Fruit fly (Drosophila melanogaster) whole organism, embryonic: ENCODE measurements around the gene Nak.

ENCODE experiments used
- CG10147 ChIP-seq: fragments of 200-800 bp; sonication (Bioruptor generic); optimal IDR thresholded peaks from 2 replicates; lab custom pipeline; 2019; ENCODE audit warnings: missing biosample characterization, mild to moderate bottlenecking, missing genetic modification characterization, moderate library complexity
- CG10209 ChIP-seq: fragments of 200-800 bp; sonication (Bioruptor generic); optimal IDR thresholded peaks from 3 replicates; lab custom pipeline; 2017; ENCODE audit warnings: missing biosample characterization, mild to moderate bottlenecking, missing genetic modification characterization, missing genetic modification reagents
- CG10462 ChIP-seq: fragments of 200-800 bp; sonication (Bioruptor generic); optimal IDR thresholded peaks from 2 replicates; lab custom pipeline; 2016; ENCODE audit warnings: missing biosample characterization, missing genetic modification characterization
- CG11093 ChIP-seq: fragments of 200-800 bp; sonication (Bioruptor generic); IDR thresholded peaks from 3 replicates; pipeline ENCODE4 v1.3.6; 2022; ENCODE audit warnings: missing biosample characterization, missing genetic modification characterization
- CG11695 ChIP-seq: fragments of 200-800 bp; sonication (Bioruptor generic); IDR thresholded peaks from 3 replicates; pipeline ENCODE4 v1.3.6; 2022; ENCODE audit warnings: missing biosample characterization, missing genetic modification characterization
- CG11696 ChIP-seq: fragments of 200-800 bp; sonication (Bioruptor generic); IDR thresholded peaks from 2 replicates; pipeline ENCODE4 v1.3.6; 2022; ENCODE audit warnings: missing biosample characterization, missing genetic modification characterization
- CG13775 ChIP-seq: fragments of 200-800 bp; sonication (Bioruptor generic); optimal IDR thresholded peaks from 3 replicates; lab custom pipeline; 2017; ENCODE audit warnings: missing biosample characterization, mild to moderate bottlenecking, missing genetic modification characterization
- CG15601 ChIP-seq: fragments of 200-800 bp; sonication (Bioruptor generic); optimal IDR thresholded peaks from 3 replicates; lab custom pipeline; 2019; ENCODE audit warnings: missing biosample characterization, mild to moderate bottlenecking, missing genetic modification characterization, moderate library complexity
- CG16779 ChIP-seq: fragments of 200-800 bp; sonication (Bioruptor generic); IDR thresholded peaks from 2 replicates; pipeline ENCODE4 v1.3.6; 2022; ENCODE audit warnings: missing biosample characterization, missing genetic modification characterization
- CG17385 ChIP-seq: fragments of 200-800 bp; sonication (Bioruptor generic); optimal IDR thresholded peaks from 3 replicates; lab custom pipeline; 2018; ENCODE audit warnings: missing biosample characterization, mild to moderate bottlenecking, missing genetic modification characterization
- CG17568 ChIP-seq: fragments of 200-800 bp; sonication (Bioruptor generic); optimal IDR thresholded peaks from 2 replicates; lab custom pipeline; 2018; ENCODE audit warnings: missing biosample characterization, mild to moderate bottlenecking, missing genetic modification characterization, moderate library complexity
- CG2116 ChIP-seq: fragments of 200-800 bp; sonication (Bioruptor generic); optimal IDR thresholded peaks from 3 replicates; lab custom pipeline; 2018; ENCODE audit warnings: missing biosample characterization, mild to moderate bottlenecking, missing genetic modification characterization
- CG30020 ChIP-seq: fragments of 200-800 bp; optimal IDR thresholded peaks from 2 replicates; lab custom pipeline; 2019; ENCODE audit warnings: missing biosample characterization, mild to moderate bottlenecking, missing genetic modification characterization, moderate library complexity
- CG32772 ChIP-seq: fragments of 200-800 bp; sonication (Bioruptor generic); IDR thresholded peaks from 2 replicates; pipeline ENCODE4 v1.3.6; 2022; ENCODE audit warnings: missing biosample characterization, missing genetic modification characterization
- CG3281 ChIP-seq: fragments of 200-800 bp; sonication (Bioruptor generic); optimal IDR thresholded peaks from 3 replicates; lab custom pipeline; 2017; ENCODE audit warnings: missing biosample characterization, mild to moderate bottlenecking, missing genetic modification characterization
- CG33557 ChIP-seq: fragments of 200-800 bp; sonication (Bioruptor generic); optimal IDR thresholded peaks from 2 replicates; lab custom pipeline; 2019; ENCODE audit warnings: missing biosample characterization, mild to moderate bottlenecking, missing genetic modification characterization, moderate library complexity
- CG34376 ChIP-seq: fragments of 200-800 bp; sonication (Bioruptor generic); optimal IDR thresholded peaks from 2 replicates; lab custom pipeline; 2018; ENCODE audit warnings: missing biosample characterization, mild to moderate bottlenecking, missing genetic modification characterization
- CG3838 ChIP-seq: fragments of 200-800 bp; sonication (Bioruptor generic); optimal IDR thresholded peaks from 3 replicates; lab custom pipeline; 2016; ENCODE audit warnings: missing biosample characterization, missing genetic modification characterization
- CG3847 ChIP-seq: fragments of 200-800 bp; sonication (Bioruptor generic); IDR thresholded peaks from 2 replicates; pipeline ENCODE4 v1.3.6; 2022; ENCODE audit warnings: missing biosample characterization, missing genetic modification characterization
- CG43689 ChIP-seq: fragments of 200-800 bp; sonication (Bioruptor generic); IDR thresholded peaks from 2 replicates; pipeline ENCODE4 v1.3.6; 2022; ENCODE audit warnings: missing biosample characterization, missing genetic modification characterization
- CG6854 ChIP-seq: fragments of 200-800 bp; sonication (Bioruptor generic); optimal IDR thresholded peaks from 3 replicates; lab custom pipeline; 2017; ENCODE audit warnings: missing biosample characterization, mild to moderate bottlenecking, missing genetic modification characterization
- CG9727 ChIP-seq: fragments of 200-800 bp; sonication (Bioruptor generic); optimal IDR thresholded peaks from 3 replicates; lab custom pipeline; 2017; ENCODE audit warnings: missing biosample characterization, mild to moderate bottlenecking, missing genetic modification characterization
- Camta ChIP-seq: fragments of 200-800 bp; sonication (Bioruptor generic); optimal IDR thresholded peaks from 2 replicates; lab custom pipeline; 2016; ENCODE audit warnings: missing biosample characterization, missing genetic modification characterization
- Deaf1 ChIP-seq: fragments of 200-800 bp; optimal IDR thresholded peaks from 3 replicates; lab custom pipeline; 2019; ENCODE audit warnings: missing biosample characterization, mild to moderate bottlenecking, missing genetic modification characterization, moderate library complexity
- H15 ChIP-seq: fragments of 200-800 bp; sonication (Bioruptor generic); IDR thresholded peaks from 3 replicates; pipeline ENCODE4 v1.3.6; 2022; ENCODE audit warnings: missing biosample characterization, missing genetic modification characterization
- Hand ChIP-seq: fragments of 200-800 bp; sonication (Bioruptor generic); optimal IDR thresholded peaks from 2 replicates; lab custom pipeline; 2017; ENCODE audit warnings: mild to moderate bottlenecking, missing biosample characterization, missing genetic modification reagents, missing genetic modification characterization
- Hr51 ChIP-seq, 2 experiments: fragments of 200-800 bp; sonication (Bioruptor generic); optimal IDR thresholded peaks; 2 replicates in 1 of 2; 3 replicates in 1 of 2; lab custom pipeline; 2016 to 2018; ENCODE audit warnings: missing biosample characterization in 2 of 2, missing genetic modification characterization in 2 of 2, mild to moderate bottlenecking in 1 of 2, moderate library complexity in 1 of 2
- Mad ChIP-seq: fragments of 200-800 bp; sonication (Bioruptor generic); optimal IDR thresholded peaks from 2 replicates; lab custom pipeline; 2016; ENCODE audit warnings: missing biosample characterization, missing genetic modification characterization
- Meics ChIP-seq: fragments of 200-800 bp; sonication (Bioruptor generic); optimal IDR thresholded peaks from 2 replicates; lab custom pipeline; 2017; ENCODE audit warnings: missing biosample characterization, mild to moderate bottlenecking, missing genetic modification characterization
- Scr ChIP-seq: fragments of 200-800 bp; sonication (Bioruptor generic); IDR thresholded peaks from 2 replicates; pipeline ENCODE4 v1.3.6; 2022; ENCODE audit warnings: missing biosample characterization, missing genetic modification characterization; ENCODE audit not compliant: partially characterized antibody
- Six4 ChIP-seq: fragments of 200-800 bp; sonication (Bioruptor generic); optimal IDR thresholded peaks from 2 replicates; lab custom pipeline; 2016; ENCODE audit warnings: missing biosample characterization, missing genetic modification characterization
- Spps ChIP-seq: fragments of 200-800 bp; sonication (Bioruptor generic); optimal IDR thresholded peaks from 2 replicates; lab custom pipeline; 2018; ENCODE audit warnings: missing biosample characterization, mild to moderate bottlenecking, missing genetic modification characterization
- cas ChIP-seq: fragments of 200-800 bp; sonication (Bioruptor generic); IDR thresholded peaks from 2 replicates; pipeline ENCODE4 v1.3.6; 2022; ENCODE audit warnings: missing biosample characterization, missing genetic modification characterization
- chn ChIP-seq: fragments of 200-800 bp; sonication (Bioruptor generic); optimal IDR thresholded peaks from 2 replicates; lab custom pipeline; 2016; ENCODE audit warnings: missing biosample characterization, missing genetic modification characterization
- danr ChIP-seq: fragments of 200-800 bp; sonication (Bioruptor generic); IDR thresholded peaks from 2 replicates; pipeline ENCODE4 v1.3.6; 2022; ENCODE audit warnings: missing biosample characterization, missing genetic modification characterization
- dpn ChIP-seq, 2 experiments: fragments of 200-800 bp; sonication (Bioruptor generic); optimal IDR thresholded peaks; 3 replicates each; lab custom pipeline; 2016; ENCODE audit warnings: missing biosample characterization in 2 of 2, missing genetic modification characterization in 2 of 2
- dysf ChIP-seq: fragments of 200-800 bp; sonication (Bioruptor generic); IDR thresholded peaks from 3 replicates; pipeline ENCODE4 v1.3.6; 2022; ENCODE audit warnings: missing biosample characterization, missing genetic modification characterization
- exex ChIP-seq: fragments of 200-800 bp; sonication (Bioruptor generic); optimal IDR thresholded peaks from 4 replicates; lab custom pipeline; 2018; ENCODE audit warnings: missing biosample characterization, mild to moderate bottlenecking, missing genetic modification characterization, moderate library complexity
- fd96Cb ChIP-seq: fragments of 200-800 bp; sonication (Bioruptor generic); optimal IDR thresholded peaks from 2 replicates; lab custom pipeline; 2018; ENCODE audit warnings: missing biosample characterization, mild to moderate bottlenecking, missing genetic modification characterization, moderate library complexity
- fru ChIP-seq: fragments of >200 bp; optimal IDR thresholded peaks from 2 replicates; lab custom pipeline; 2017
- gsb-n ChIP-seq: fragments of 200-800 bp; sonication (Bioruptor generic); optimal IDR thresholded peaks from 3 replicates; lab custom pipeline; 2018; ENCODE audit warnings: missing biosample characterization, mild to moderate bottlenecking, missing genetic modification characterization
- ken ChIP-seq: fragments of 200-800 bp; sonication (Bioruptor generic); IDR thresholded peaks from 3 replicates; pipeline ENCODE4 v1.3.6; 2022; ENCODE audit warnings: missing biosample characterization, missing genetic modification characterization
- maf-S ChIP-seq: fragments of 200-800 bp; sonication (Bioruptor generic); optimal IDR thresholded peaks from 2 replicates; lab custom pipeline; 2016; ENCODE audit warnings: missing biosample characterization, missing genetic modification characterization
- mam ChIP-seq: fragments of 200-800 bp; sonication (Bioruptor generic); optimal IDR thresholded peaks from 3 replicates; lab custom pipeline; 2016; ENCODE audit warnings: missing biosample characterization, missing genetic modification characterization
- mld ChIP-seq: fragments of 200-800 bp; sonication (Bioruptor generic); IDR thresholded peaks from 3 replicates; pipeline ENCODE4 v1.3.6; 2022; ENCODE audit warnings: missing biosample characterization, missing genetic modification characterization; ENCODE audit not compliant: partially characterized antibody
- nerfin-1 ChIP-seq: fragments of 200-800 bp; sonication (Bioruptor generic); optimal IDR thresholded peaks from 3 replicates; lab custom pipeline; 2019; ENCODE audit warnings: missing biosample characterization, mild to moderate bottlenecking, missing genetic modification characterization, moderate library complexity
- peb ChIP-seq: fragments of 200-800 bp; sonication (Bioruptor generic); IDR thresholded peaks from 2 replicates; pipeline ENCODE4 v1.3.6; 2022; ENCODE audit warnings: missing biosample characterization, missing genetic modification characterization
- ranshi ChIP-seq: fragments of 200-800 bp; sonication (Bioruptor generic); IDR thresholded peaks from 2 replicates; pipeline ENCODE4 v1.3.6; 2022; ENCODE audit warnings: missing biosample characterization, missing genetic modification characterization
- sqz ChIP-seq: fragments of 200-800 bp; sonication (Bioruptor generic); optimal IDR thresholded peaks from 3 replicates; lab custom pipeline; 2018; ENCODE audit warnings: missing biosample characterization, mild to moderate bottlenecking, missing genetic modification characterization
- wor ChIP-seq: fragments of 200-800 bp; sonication (Bioruptor generic); IDR thresholded peaks from 2 replicates; pipeline ENCODE4 v1.3.6; 2022; ENCODE audit warnings: missing biosample characterization, missing genetic modification characterization

Gene Nak

DNA sequence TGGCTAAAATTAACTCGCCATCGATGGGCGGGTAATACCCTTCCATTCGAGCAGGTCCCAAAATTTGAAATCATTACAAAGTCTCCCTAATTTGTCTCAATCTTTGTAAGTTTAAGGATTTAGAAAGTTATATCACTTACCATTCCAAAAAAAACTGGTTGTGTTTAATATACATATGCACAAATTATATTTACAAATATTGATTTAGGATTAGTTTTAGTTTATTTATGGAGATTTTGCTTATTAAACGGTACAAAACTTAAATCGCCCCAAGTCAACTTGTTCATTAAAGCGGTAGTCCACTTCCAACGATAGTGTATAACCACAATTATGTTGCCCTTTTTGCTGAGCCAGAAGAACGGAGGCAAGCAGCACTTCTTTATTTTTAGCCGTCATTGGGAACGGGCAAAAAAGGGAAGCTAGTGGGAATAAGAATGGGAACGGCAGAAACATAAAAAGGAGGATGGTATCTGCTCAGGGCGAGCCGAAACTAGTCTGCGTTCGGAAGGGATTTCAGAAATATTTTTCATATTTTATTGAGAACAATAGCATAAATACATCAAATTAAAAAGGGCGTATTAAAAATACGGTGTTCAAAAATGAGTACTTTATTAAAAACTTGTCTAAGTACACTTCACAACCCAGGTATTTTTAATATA lies 20.4 kb downstream of the Nak start (continued):
- TF ChIP-seq gsb-n (peak; percentile 78), CG3281 (peak; percentile 3), CG3847 (GFP tag; lab: Robert Waterston, UW) (0 out of 2 replicates have a peak, but pooled peaks have one; percentile 14), CG11093 (GFP tag; lab: Robert Waterston, UW) (0 out of 3 replicates have a peak, but pooled peaks have one; percentile 27), CG10462 (GFP tag; lab: Kevin White, UChicago) (peak; percentile 19), sqz (GFP tag; lab: Kevin White, UChicago) (peak; percentile 35), wor (GFP tag; lab: Robert Waterston, UW) (peak; percentile 62; the same call in 1 of the 2 replicates), peb (GFP tag; lab: Robert Waterston, UW) (peak; percentile 48; the same call in 1 of the 2 replicates), Spps (tag; lab: Kevin White, UChicago) (peak; percentile 71), CG13775 (GFP tag; lab: Kevin White, UChicago) (peak; percentile 67), CG11695 (GFP tag; lab: Robert Waterston, UW) (no peak), Hand (peak; percentile 46), mam (GFP tag; lab: Kevin White, UChicago) (no peak), dpn (GFP tag; optimal IDR thresholded peaks at IDR 0.05; lab: Kevin White, UChicago) (peak; percentile 24 to 77), Scr (GFP tag; lab: Robert Waterston, UW) (no peak), H15 (no peak), CG34376 (no peak), CG15601 (tag; lab: Kevin White, UChicago) (peak; percentile 85), fru (lab: Kevin White, UChicago) (no peak), dysf (GFP tag; lab: Robert Waterston, UW) (peak; percentile 50; the same call in 1 of the 3 replicates), CG33557 (GFP tag; lab: Kevin White, UChicago) (peak; percentile 79), Six4 (peak; percentile 64), CG17385 (GFP tag; lab: Kevin White, UChicago) (peak; percentile 62), cas (GFP tag; lab: Robert Waterston, UW) (no peak), CG10209 (GFP tag; lab: Kevin White, UChicago) (peak; percentile 77), CG32772 (peak; percentile 58; the same call in 1 of the 2 replicates), Meics (GFP tag; lab: Kevin White, UChicago) (peak; percentile 7), ranshi (GFP tag; lab: Robert Waterston, UW) (peak; percentile 19; the same call in 1 of the 2 replicates), Hr51 (GFP tag; optimal IDR thresholded peaks at IDR 0.05; lab: Kevin White, UChicago) (peak in 1 of 2 experiments; percentile 46), CG30020 (tag; lab: Kevin White, UChicago) (peak; percentile 43), nerfin-1 (tag; lab: Kevin White, UChicago) (peak; percentile 52), maf-S (peak; percentile 16), CG2116 (GFP tag; lab: Kevin White, UChicago) (no peak), CG9727 (GFP tag; lab: Kevin White, UChicago) (peak; percentile 58), ken (GFP tag; lab: Robert Waterston, UW) (peak; percentile 61; the same call in 1 of the 3 replicates)

- TF ChIP-seq ranshi (GFP tag; lab: Robert Waterston, UW) (no peak), fd96Cb (tag; lab: Kevin White, UChicago) (no peak), Mad (GFP tag; lab: Kevin White, UChicago) (no peak), CG17568 (no peak), CG16779 (GFP tag; lab: Robert Waterston, UW) (no peak), CG6854 (GFP tag; lab: Kevin White, UChicago) (no peak), Deaf1 (tag; lab: Kevin White, UChicago) (peak; percentile 33), Camta (no peak), CG3838 (peak; percentile 92), CG9727 (GFP tag; lab: Kevin White, UChicago) (no peak), CG11696 (GFP tag; lab: Robert Waterston, UW) (no peak), CG43689 (no peak), mld (GFP tag; lab: Robert Waterston, UW) (no peak), CG10147 (GFP tag; lab: Kevin White, UChicago) (no peak), danr (no peak), chn (GFP tag; lab: Kevin White, UChicago) (peak; percentile 37), Hr51 (GFP tag; optimal IDR thresholded peaks at IDR 0.05; lab: Kevin White, UChicago) (no peak), exex (tag; lab: Kevin White, UChicago) (no peak)
Observed at dm6 chr2L:18947515-18947998, 21.0 kb downstream of the Nak start.
